Fruit fly (Drosophila melanogaster) whole organism, embryonic: ENCODE results near the gene Targ2.

ENCODE experiments used
- CG12071 ChIP-seq: fragments of 200-800 bp; sonication (Bioruptor generic); optimal IDR thresholded peaks from 3 replicates; lab custom pipeline; 2018; ENCODE audit warnings: missing biosample characterization, mild to moderate bottlenecking, missing genetic modification characterization
- CG12659 ChIP-seq: fragments of 200-800 bp; sonication (Bioruptor generic); optimal IDR thresholded peaks from 3 replicates; lab custom pipeline; 2017; ENCODE audit warnings: mild to moderate bottlenecking, missing biosample characterization, missing genetic modification reagents, missing genetic modification characterization
- CG3847 ChIP-seq: fragments of 200-800 bp; sonication (Bioruptor generic); IDR thresholded peaks from 2 replicates; pipeline ENCODE4 v1.3.6; 2022; ENCODE audit warnings: missing biosample characterization, missing genetic modification characterization
- CG4328 ChIP-seq: fragments of 200-800 bp; sonication (Bioruptor generic); optimal IDR thresholded peaks from 3 replicates; lab custom pipeline; 2017; ENCODE audit warnings: missing biosample characterization, missing genetic modification reagents, missing genetic modification characterization
- CG6175 ChIP-seq: fragments of 200-800 bp; sonication (Bioruptor generic); IDR thresholded peaks from 3 replicates; pipeline ENCODE4 v1.3.6; 2022; ENCODE audit warnings: missing biosample characterization, missing genetic modification characterization
- CG7372 ChIP-seq: fragments of 200-800 bp; sonication (Bioruptor generic); IDR thresholded peaks from 2 replicates; pipeline ENCODE4 v1.3.6; 2022; ENCODE audit warnings: missing biosample characterization, missing genetic modification characterization
- Dek ChIP-seq: fragments of 200-800 bp; sonication (Bioruptor generic); optimal IDR thresholded peaks from 3 replicates; lab custom pipeline; 2019; ENCODE audit warnings: missing biosample characterization, mild to moderate bottlenecking, missing genetic modification characterization, moderate library complexity
- Dip2 ChIP-seq: fragments of 200-800 bp; sonication (Bioruptor generic); IDR thresholded peaks from 2 replicates; pipeline ENCODE4 v1.3.6; 2022; ENCODE audit warnings: missing biosample characterization, missing genetic modification characterization
- ERR ChIP-seq: fragments of 200-800 bp; sonication (Bioruptor generic); optimal IDR thresholded peaks from 2 replicates; lab custom pipeline; 2016; ENCODE audit warnings: missing biosample characterization, missing genetic modification characterization
- Ets97D ChIP-seq: fragments of 200-800 bp; sonication (Bioruptor generic); optimal IDR thresholded peaks from 3 replicates; lab custom pipeline; 2016; ENCODE audit warnings: missing biosample characterization, missing genetic modification characterization
- HLH54F ChIP-seq: fragments of 200-800 bp; sonication (Bioruptor generic); optimal IDR thresholded peaks from 3 replicates; lab custom pipeline; 2016; ENCODE audit warnings: missing biosample characterization, missing genetic modification characterization
- HLHmδ ChIP-seq: fragments of 200-800 bp; sonication (Bioruptor generic); optimal IDR thresholded peaks from 2 replicates; lab custom pipeline; 2018; ENCODE audit warnings: missing biosample characterization, mild to moderate bottlenecking, missing genetic modification characterization, moderate library complexity
- Hmx ChIP-seq: fragments of 200-800 bp; sonication (Bioruptor generic); optimal IDR thresholded peaks from 2 replicates; lab custom pipeline; 2016; ENCODE audit warnings: missing biosample characterization, missing genetic modification characterization
- Hr39 ChIP-seq: fragments of >200 bp; optimal IDR thresholded peaks from 2 replicates; lab custom pipeline; 2017
- Max ChIP-seq: fragments of 200-800 bp; sonication (Bioruptor generic); optimal IDR thresholded peaks from 2 replicates; lab custom pipeline; 2016; ENCODE audit warnings: missing biosample characterization, mild to moderate bottlenecking, missing genetic modification characterization
- Oaz ChIP-seq: fragments of 200-800 bp; sonication (Bioruptor generic); IDR thresholded peaks from 2 replicates; pipeline ENCODE4 v1.3.6; 2022; ENCODE audit warnings: missing biosample characterization, missing genetic modification characterization
- amos ChIP-seq: fragments of 200-800 bp; sonication (Bioruptor generic); IDR thresholded peaks from 2 replicates; pipeline ENCODE4 v1.3.6; 2022; ENCODE audit warnings: missing biosample characterization, missing genetic modification characterization; ENCODE audit not compliant: partially characterized antibody
- aop ChIP-seq: fragments of 200-800 bp; sonication (Bioruptor generic); IDR thresholded peaks from 2 replicates; pipeline ENCODE4 v1.3.6; 2022; ENCODE audit warnings: missing biosample characterization, missing genetic modification characterization
- ash1 ChIP-seq: fragments of 200-800 bp; sonication (Bioruptor generic); optimal IDR thresholded peaks from 2 replicates; lab custom pipeline; 2018; ENCODE audit warnings: missing biosample characterization, mild to moderate bottlenecking, missing genetic modification characterization
- caup ChIP-seq: fragments of 200-800 bp; sonication (Bioruptor generic); optimal IDR thresholded peaks from 3 replicates; lab custom pipeline; 2017; ENCODE audit warnings: missing biosample characterization, mild to moderate bottlenecking, missing genetic modification characterization, moderate library complexity; ENCODE audit not compliant: severe bottlenecking
- cwo ChIP-seq: fragments of 200-800 bp; sonication (Bioruptor generic); optimal IDR thresholded peaks from 3 replicates; lab custom pipeline; 2017; ENCODE audit warnings: missing biosample characterization, missing genetic modification characterization, mild to moderate bottlenecking, moderate library complexity, missing genetic modification reagents
- danr ChIP-seq: fragments of 200-800 bp; sonication (Bioruptor generic); IDR thresholded peaks from 2 replicates; pipeline ENCODE4 v1.3.6; 2022; ENCODE audit warnings: missing biosample characterization, missing genetic modification characterization
- jigr1 ChIP-seq: fragments of 200-800 bp; sonication (Bioruptor generic); IDR thresholded peaks from 3 replicates; pipeline ENCODE4 v1.3.6; 2022; ENCODE audit warnings: missing biosample characterization, missing genetic modification characterization
- lmd ChIP-seq: fragments of 200-800 bp; sonication (Bioruptor generic); IDR thresholded peaks from 2 replicates; pipeline ENCODE4 v1.3.6; 2022; ENCODE audit warnings: missing biosample characterization, missing genetic modification characterization
- maf-S ChIP-seq: fragments of 200-800 bp; sonication (Bioruptor generic); optimal IDR thresholded peaks from 2 replicates; lab custom pipeline; 2016; ENCODE audit warnings: missing biosample characterization, missing genetic modification characterization
- nerfin-1 ChIP-seq: fragments of 200-800 bp; sonication (Bioruptor generic); optimal IDR thresholded peaks from 3 replicates; lab custom pipeline; 2019; ENCODE audit warnings: missing biosample characterization, mild to moderate bottlenecking, missing genetic modification characterization, moderate library complexity
- org-1 ChIP-seq: fragments of 200-800 bp; sonication (Bioruptor generic); optimal IDR thresholded peaks from 2 replicates; lab custom pipeline; 2017; ENCODE audit warnings: missing biosample characterization, missing genetic modification characterization
- pnt ChIP-seq: fragments of 200-800 bp; sonication (Bioruptor generic); optimal IDR thresholded peaks from 3 replicates; lab custom pipeline; 2016; ENCODE audit warnings: missing biosample characterization, missing genetic modification characterization
- sisA ChIP-seq: fragments of 200-800 bp; sonication (Bioruptor generic); IDR thresholded peaks from 2 replicates; pipeline ENCODE4 v1.3.6; 2022; ENCODE audit warnings: missing biosample characterization, missing genetic modification characterization
- sqz ChIP-seq: fragments of 200-800 bp; sonication (Bioruptor generic); optimal IDR thresholded peaks from 3 replicates; lab custom pipeline; 2018; ENCODE audit warnings: missing biosample characterization, mild to moderate bottlenecking, missing genetic modification characterization
- unpg ChIP-seq: fragments of 200-800 bp; sonication (Bioruptor generic); optimal IDR thresholded peaks from 3 replicates; lab custom pipeline; 2018; ENCODE audit warnings: missing biosample characterization, mild to moderate bottlenecking, missing genetic modification characterization, moderate library complexity
- wor ChIP-seq: fragments of 200-800 bp; sonication (Bioruptor generic); IDR thresholded peaks from 2 replicates; pipeline ENCODE4 v1.3.6; 2022; ENCODE audit warnings: missing biosample characterization, missing genetic modification characterization
- zfh1 ChIP-seq: fragments of 200-800 bp; sonication (Bioruptor generic); IDR thresholded peaks from 3 replicates; pipeline ENCODE4 v1.3.6; 2022; ENCODE audit warnings: missing biosample characterization, missing genetic modification characterization

The Targ2 gene

dm6 chr3L:21171905-21172304, 31.1 kb downstream of the Targ2 start, which contains the start of gene Ac78C (continued):
- peak; percentile 78 for TF ChIP-seq maf-S (GFP tag; lab: Kevin White, UChicago)
- no peak for TF ChIP-seq Dip2
- TF ChIP-seq amos (GFP tag; lab: Robert Waterston, UW), result peak; percentile 67; the same call in 1 of the 2 replicates
- TF ChIP-seq org-1 (GFP tag; lab: Kevin White, UChicago), result peak; percentile 80
- no peak for TF ChIP-seq HLHmδ (GFP tag; lab: Kevin White, UChicago)
- TF ChIP-seq wor (GFP tag; lab: Robert Waterston, UW), result peak; percentile 49; the same call in 1 of the 2 replicates
- TF ChIP-seq Dek (tag; lab: Kevin White, UChicago), result peak; percentile 85
- TF ChIP-seq jigr1 (GFP tag; lab: Robert Waterston, UW), result peak; percentile 39; the same call in 1 of the 3 replicates
- peak; percentile 80 for TF ChIP-seq cwo (GFP tag; lab: Kevin White, UChicago)
- peak; percentile 95 for TF ChIP-seq CG12071
- TF ChIP-seq CG6175 (GFP tag; lab: Robert Waterston, UW), result peak; percentile 82; the same call in 2 of the 3 replicates
- peak; percentile 87 for TF ChIP-seq ash1
- peak; percentile 77 for TF ChIP-seq zfh1 (GFP tag; lab: Robert Waterston, UW)
- peak; percentile 91 for TF ChIP-seq lmd
- TF ChIP-seq sisA (GFP tag; lab: Robert Waterston, UW), result peak; percentile 85
- TF ChIP-seq CG3847 (GFP tag; lab: Robert Waterston, UW), result peak; percentile 88
- peak; percentile 61; the same call in 1 of the 2 replicates for TF ChIP-seq Oaz (GFP tag; lab: Robert Waterston, UW)
- TF ChIP-seq caup (GFP tag; lab: Kevin White, UChicago), result peak; percentile 94
- peak; percentile 72 for TF ChIP-seq CG12659 (GFP tag; lab: Kevin White, UChicago)
- TF ChIP-seq CG4328 (GFP tag; lab: Kevin White, UChicago), result peak; percentile 90
- peak; percentile 90 for TF ChIP-seq ERR (GFP tag; lab: Kevin White, UChicago)
- peak; percentile 22 for TF ChIP-seq sqz (GFP tag; lab: Kevin White, UChicago)
- peak; percentile 69 for TF ChIP-seq Ets97D (GFP tag; lab: Kevin White, UChicago)
- peak; percentile 83 for TF ChIP-seq CG7372
- peak; percentile 89 for TF ChIP-seq unpg (GFP tag; lab: Kevin White, UChicago)
- no peak for TF ChIP-seq aop (GFP tag; lab: Robert Waterston, UW)
- peak; percentile 65 for TF ChIP-seq Max (GFP tag; lab: Kevin White, UChicago)
- peak; percentile 69 for TF ChIP-seq danr (GFP tag; lab: Robert Waterston, UW)
- TF ChIP-seq Hmx (GFP tag; lab: Kevin White, UChicago), result peak; percentile 46
- peak; percentile 90 for TF ChIP-seq HLH54F
- TF ChIP-seq nerfin-1, result no peak
- no peak for TF ChIP-seq Hr39 (lab: Kevin White, UChicago)
- peak; percentile 86 for TF ChIP-seq pnt (GFP tag; lab: Kevin White, UChicago)
